Worm (Caenorhabditis elegans) whole organism, dauer: Measurements from ENCODE around the gene C07E3.3.

Experiments
- unc-62 ChIP-seq: sonication (generic microtip); optimal IDR thresholded peaks from 2 replicates; lab custom pipeline; 2017; ENCODE audit warnings: missing biosample characterization, missing genetic modification reagents, missing genetic modification characterization

C07E3.3 gene

ce11 chrII:10315252-10315651 is 42.1 kb downstream of the C07E3.3 start, which contains the start of gene idpp-8:
idpp-8 (plus strand) TSS chrII:10315552.
- no peak for TF ChIP-seq unc-62 (GFP tag; lab: Kevin White, UChicago)

- TF ChIP-seq unc-62 (GFP tag; lab: Kevin White, UChicago) = no peak
These were observed 45.3 kb downstream of the C07E3.3 start, which contains the start of gene srlf-34 for ce11 chrII:10311973-10312372. srlf-34 (plus strand) TSS chrII:10312293.

ce11 chrII:10309337-10309736 is 48.0 kb downstream of the C07E3.3 start, which contains the start of gene ZK970.8:
ZK970.8 (plus strand) TSS chrII:10309637.
- TF ChIP-seq unc-62 (GFP tag; lab: Kevin White, UChicago) = no peak

ce11 chrII:10308726-10309125 is 48.6 kb downstream of the C07E3.3 start, which contains the start of gene gcy-4:
gcy-4 (minus strand) TSS chrII:10308826.
- no peak for TF ChIP-seq unc-62 (GFP tag; lab: Kevin White, UChicago)

- no peak for TF ChIP-seq unc-62 (GFP tag; lab: Kevin White, UChicago)
These were observed 53.6 kb downstream of the C07E3.3 start, which contains the start of gene vha-9 for ce11 chrII:10303663-10304115. vha-9 (minus strand) TSS chrII:10303713.
